Fruit fly (Drosophila melanogaster) whole organism, embryonic: ENCODE data around the gene COX7B.

Experiments
- Blimp-1 ChIP-seq: fragments of 200-800 bp; sonication (Bioruptor generic); optimal IDR thresholded peaks from 3 replicates; lab custom pipeline; 2018; ENCODE audit warnings: missing biosample characterization, missing genetic modification characterization, mild to moderate bottlenecking, moderate library complexity, missing genetic modification reagents
- BtbVII ChIP-seq: fragments of 200-800 bp; sonication (Bioruptor generic); optimal IDR thresholded peaks from 3 replicates; lab custom pipeline; 2017; ENCODE audit warnings: missing biosample characterization, mild to moderate bottlenecking, missing genetic modification characterization
- CG10366 ChIP-seq: fragments of 200-800 bp; sonication (Bioruptor generic); IDR thresholded peaks from 2 replicates; pipeline ENCODE4 v1.3.6; 2022; ENCODE audit warnings: missing biosample characterization, missing genetic modification characterization
- CG10543 ChIP-seq: fragments of 200-800 bp; sonication (Bioruptor generic); optimal IDR thresholded peaks from 3 replicates; lab custom pipeline; 2017; ENCODE audit warnings: missing biosample characterization, mild to moderate bottlenecking, missing genetic modification characterization, moderate library complexity
- CG11398 ChIP-seq: fragments of 200-800 bp; sonication (Bioruptor generic); optimal IDR thresholded peaks from 2 replicates; lab custom pipeline; 2016; ENCODE audit warnings: missing biosample characterization, missing genetic modification characterization
- CG12769 ChIP-seq: fragments of 200-800 bp; sonication (Bioruptor generic); optimal IDR thresholded peaks from 2 replicates; lab custom pipeline; 2019; ENCODE audit warnings: missing biosample characterization, mild to moderate bottlenecking, missing genetic modification characterization, moderate library complexity
- CG12942 ChIP-seq: fragments of 200-800 bp; sonication (Bioruptor generic); optimal IDR thresholded peaks from 3 replicates; lab custom pipeline; 2016; ENCODE audit warnings: missing biosample characterization, missing genetic modification characterization
- CG13894 ChIP-seq: fragments of 200-800 bp; sonication (Bioruptor generic); optimal IDR thresholded peaks from 3 replicates; lab custom pipeline; 2018; ENCODE audit warnings: missing biosample characterization, mild to moderate bottlenecking, missing genetic modification characterization, moderate library complexity
- CG16779 ChIP-seq: fragments of 200-800 bp; sonication (Bioruptor generic); IDR thresholded peaks from 2 replicates; pipeline ENCODE4 v1.3.6; 2022; ENCODE audit warnings: missing biosample characterization, missing genetic modification characterization
- CG2129 ChIP-seq: fragments of 200-800 bp; sonication (Bioruptor generic); IDR thresholded peaks from 2 replicates; pipeline ENCODE4 v1.3.6; 2022; ENCODE audit warnings: missing biosample characterization, missing genetic modification characterization; ENCODE audit not compliant: partially characterized antibody
- CG2712 ChIP-seq: fragments of 200-800 bp; optimal IDR thresholded peaks from 3 replicates; lab custom pipeline; 2019; ENCODE audit warnings: missing biosample characterization, mild to moderate bottlenecking, missing genetic modification characterization, moderate library complexity
- CG31441 ChIP-seq: fragments of 200-800 bp; sonication (Bioruptor generic); IDR thresholded peaks from 2 replicates; pipeline ENCODE4 v1.3.6; 2022; ENCODE audit warnings: missing biosample characterization, missing genetic modification characterization
- CG32532 ChIP-seq: fragments of 200-800 bp; sonication (Bioruptor generic); IDR thresholded peaks from 2 replicates; pipeline ENCODE4 v1.3.6; 2022; ENCODE audit warnings: missing biosample characterization, missing genetic modification characterization
- CG5953 ChIP-seq: fragments of 200-800 bp; sonication (Bioruptor generic); IDR thresholded peaks from 2 replicates; pipeline ENCODE4 v1.3.6; 2022; ENCODE audit warnings: missing biosample characterization, missing genetic modification characterization
- CG6683 ChIP-seq: fragments of 200-800 bp; sonication (Bioruptor generic); optimal IDR thresholded peaks from 2 replicates; lab custom pipeline; 2017; ENCODE audit warnings: missing biosample characterization, mild to moderate bottlenecking, missing genetic modification characterization, missing genetic modification reagents
- CG8290 ChIP-seq, 3 experiments: fragments of 200-800 bp; sonication (Bioruptor generic); optimal IDR thresholded peaks; 2 replicates each; lab custom pipeline; 2016 to 2019; ENCODE audit warnings: missing biosample characterization in 3 of 3, missing genetic modification characterization in 3 of 3, mild to moderate bottlenecking in 2 of 3, moderate library complexity in 1 of 3
- CG9609 ChIP-seq: fragments of 200-800 bp; sonication (Bioruptor generic); optimal IDR thresholded peaks from 3 replicates; lab custom pipeline; 2016; ENCODE audit warnings: missing biosample characterization, missing genetic modification characterization
- CG9817 ChIP-seq: fragments of 200-800 bp; sonication (Bioruptor generic); optimal IDR thresholded peaks from 2 replicates; lab custom pipeline; 2018; ENCODE audit warnings: missing biosample characterization, mild to moderate bottlenecking, missing genetic modification characterization, moderate library complexity
- Dip3 ChIP-seq: fragments of 200-800 bp; sonication (Bioruptor generic); optimal IDR thresholded peaks from 3 replicates; lab custom pipeline; 2016; ENCODE audit warnings: missing biosample characterization, missing genetic modification characterization
- Dp ChIP-seq: fragments of 200-800 bp; sonication (Bioruptor generic); optimal IDR thresholded peaks from 2 replicates; lab custom pipeline; 2018; ENCODE audit warnings: missing biosample characterization, mild to moderate bottlenecking, missing genetic modification characterization, moderate library complexity
- Eip74EF ChIP-seq, 2 experiments: fragments of 200-800 bp in 1 of 2; fragments of >200 bp in 1 of 2; sonication (Bioruptor generic) in 1 of 2; optimal IDR thresholded peaks; 2 replicates each; lab custom pipeline; 2017 to 2019; ENCODE audit warnings: missing biosample characterization in 2 of 2, missing genetic modification characterization in 2 of 2, mild to moderate bottlenecking in 1 of 2, moderate library complexity in 1 of 2
- Gsc ChIP-seq: fragments of 200-800 bp; sonication (Bioruptor generic); IDR thresholded peaks from 2 replicates; pipeline ENCODE4 v1.3.6; 2022; ENCODE audit warnings: missing biosample characterization, missing genetic modification characterization
- Gug ChIP-seq: fragments of 200-800 bp; sonication (Bioruptor generic); IDR thresholded peaks from 4 replicates; pipeline ENCODE4 v1.3.6; 2022; ENCODE audit warnings: missing biosample characterization, missing genetic modification characterization
- HLH4C ChIP-seq: fragments of 200-800 bp; sonication (Bioruptor generic); IDR thresholded peaks from 3 replicates; pipeline ENCODE4 v1.3.6; 2022; ENCODE audit warnings: missing biosample characterization, missing genetic modification characterization; ENCODE audit not compliant: partially characterized antibody
- Hr78 ChIP-seq, 2 experiments: fragments of 200-800 bp in 1 of 2; fragments of >200 bp in 1 of 2; sonication (Bioruptor generic) in 1 of 2; optimal IDR thresholded peaks; 2 replicates each; lab custom pipeline; 2017 to 2019; ENCODE audit warnings: missing biosample characterization in 2 of 2, missing genetic modification characterization in 2 of 2, mild to moderate bottlenecking in 1 of 2, moderate library complexity in 1 of 2
- Med ChIP-seq: fragments of 200-800 bp; sonication (Bioruptor generic); peaks from one replicate; lab custom pipeline; 2016; ENCODE audit warnings: missing biosample characterization, missing genetic modification characterization, mild to moderate bottlenecking, inconsistent platforms, moderate library complexity
- Oaz ChIP-seq: fragments of 200-800 bp; sonication (Bioruptor generic); IDR thresholded peaks from 2 replicates; pipeline ENCODE4 v1.3.6; 2022; ENCODE audit warnings: missing biosample characterization, missing genetic modification characterization
- Pdp1 ChIP-seq, 2 experiments: fragments of 200-800 bp; sonication (Bioruptor generic); optimal IDR thresholded peaks; 3 replicates each; lab custom pipeline; 2016; ENCODE audit warnings: missing biosample characterization in 2 of 2, missing genetic modification characterization in 2 of 2, mild to moderate bottlenecking in 1 of 2, moderate library complexity in 1 of 2
- Rfx ChIP-seq: fragments of 200-800 bp; sonication (Bioruptor generic); IDR thresholded peaks from 2 replicates; pipeline ENCODE4 v1.3.6; 2022; ENCODE audit warnings: missing biosample characterization, missing genetic modification characterization
- Stat92E ChIP-seq, 3 experiments: fragments of >200 bp in 2 of 3; fragments of 200-800 bp in 1 of 3; sonication (Bioruptor generic) in 1 of 3; optimal IDR thresholded peaks; 2 replicates each; lab custom pipeline; 2017 to 2019; ENCODE audit warnings: missing biosample characterization in 3 of 3, missing genetic modification characterization in 3 of 3, mild to moderate bottlenecking in 1 of 3, moderate library complexity in 1 of 3
- abd-A ChIP-seq: fragments of 200-800 bp; sonication (Bioruptor generic); optimal IDR thresholded peaks from 3 replicates; lab custom pipeline; 2019; ENCODE audit warnings: missing biosample characterization, mild to moderate bottlenecking, missing genetic modification characterization, moderate library complexity
- cas ChIP-seq: fragments of 200-800 bp; sonication (Bioruptor generic); IDR thresholded peaks from 2 replicates; pipeline ENCODE4 v1.3.6; 2022; ENCODE audit warnings: missing biosample characterization, missing genetic modification characterization
- chinmo ChIP-seq: fragments of 200-800 bp; sonication (Bioruptor generic); IDR thresholded peaks from 4 replicates; pipeline ENCODE4 v1.3.6; 2022; ENCODE audit warnings: missing biosample characterization, missing genetic modification characterization; ENCODE audit not compliant: partially characterized antibody
- crol ChIP-seq: fragments of 200-800 bp; sonication (Bioruptor generic); IDR thresholded peaks from 2 replicates; pipeline ENCODE4 v1.3.6; 2022; ENCODE audit warnings: missing biosample characterization, missing genetic modification characterization
- dimm ChIP-seq: fragments of 200-800 bp; sonication (Bioruptor generic); IDR thresholded peaks from 2 replicates; pipeline ENCODE4 v1.3.6; 2022; ENCODE audit warnings: missing biosample characterization, missing genetic modification characterization
- ftz-f1 ChIP-seq: fragments of 200-800 bp; sonication (Bioruptor generic); optimal IDR thresholded peaks from 2 replicates; lab custom pipeline; 2016; ENCODE audit warnings: missing biosample characterization, missing genetic modification characterization
- grn ChIP-seq: fragments of 200-800 bp; sonication (Bioruptor generic); optimal IDR thresholded peaks from 3 replicates; lab custom pipeline; 2017; ENCODE audit warnings: missing biosample characterization, missing genetic modification characterization
- kay ChIP-seq: fragments of 200-800 bp; sonication (Bioruptor generic); optimal IDR thresholded peaks from 2 replicates; lab custom pipeline; 2016; ENCODE audit warnings: missing biosample characterization, missing genetic modification characterization
- kni ChIP-seq: fragments of 200-800 bp; sonication (Bioruptor generic); optimal IDR thresholded peaks from 3 replicates; lab custom pipeline; 2017; ENCODE audit warnings: mild to moderate bottlenecking, missing biosample characterization, missing genetic modification reagents, missing genetic modification characterization
- lilli ChIP-seq: fragments of 200-800 bp; sonication (Bioruptor generic); optimal IDR thresholded peaks from 3 replicates; lab custom pipeline; 2016; ENCODE audit warnings: missing biosample characterization, missing genetic modification characterization
- mirr ChIP-seq: fragments of 200-800 bp; sonication (Bioruptor generic); optimal IDR thresholded peaks from 3 replicates; lab custom pipeline; 2018; ENCODE audit warnings: missing biosample characterization, mild to moderate bottlenecking, missing genetic modification characterization
- phol ChIP-seq: fragments of 200-800 bp; sonication (Bioruptor generic); optimal IDR thresholded peaks from 3 replicates; lab custom pipeline; 2018; ENCODE audit warnings: missing biosample characterization, mild to moderate bottlenecking, missing genetic modification characterization, moderate library complexity
- rib ChIP-seq: fragments of 200-800 bp; sonication (Bioruptor generic); IDR thresholded peaks from 2 replicates; pipeline ENCODE4 v1.3.6; 2022; ENCODE audit warnings: missing biosample characterization, missing genetic modification characterization
- sug ChIP-seq: fragments of 200-800 bp; optimal IDR thresholded peaks from 2 replicates; lab custom pipeline; 2019; ENCODE audit warnings: missing biosample characterization, mild to moderate bottlenecking, missing genetic modification characterization, moderate library complexity
- unc-4 ChIP-seq: fragments of 200-800 bp; sonication (Bioruptor generic); IDR thresholded peaks from 2 replicates; pipeline ENCODE4 v1.3.6; 2022; ENCODE audit warnings: missing biosample characterization, missing genetic modification characterization; ENCODE audit not compliant: partially characterized antibody
- vvl ChIP-seq: fragments of 200-800 bp; sonication (Bioruptor generic); IDR thresholded peaks from 2 replicates; pipeline ENCODE4 v1.3.6; 2022; ENCODE audit warnings: missing biosample characterization, missing genetic modification characterization
- z ChIP-seq: fragments of 200-800 bp; sonication (Bioruptor generic); IDR thresholded peaks from 3 replicates; pipeline ENCODE4 v1.3.6; 2022; ENCODE audit warnings: missing biosample characterization, missing genetic modification characterization

Gene COX7B

dm6 chr3L:17428779-17429178, 3.5 kb downstream of the COX7B start, which contains the start of gene Gorab (continued):
- peak; percentile 96 for TF ChIP-seq CG10366 (GFP tag; lab: Robert Waterston, UW)
- no peak for TF ChIP-seq z (GFP tag; lab: Robert Waterston, UW)
- TF ChIP-seq Gsc (GFP tag; lab: Robert Waterston, UW): peak; percentile 89
- TF ChIP-seq Stat92E (GFP tag; optimal IDR thresholded peaks at IDR 0.05; lab: Kevin White, UChicago): peak in 1 of 3 experiments; percentile 52
- peak; percentile 48; the same call in 1 of the 2 replicates for TF ChIP-seq unc-4 (GFP tag; lab: Robert Waterston, UW)
- TF ChIP-seq CG12942: peak; percentile 90
- peak; percentile 91 for TF ChIP-seq cas (GFP tag; lab: Robert Waterston, UW)
- peak; percentile 92 for TF ChIP-seq Gug (GFP tag; lab: Robert Waterston, UW)
- TF ChIP-seq Dp (GFP tag; lab: Kevin White, UChicago): peak; percentile 75
- no peak for TF ChIP-seq CG2129 (GFP tag; lab: Robert Waterston, UW)

- no peak for TF ChIP-seq dimm (GFP tag; lab: Robert Waterston, UW)
- TF ChIP-seq CG32532: 0 out of 2 replicates have a peak, but pooled peaks have one; percentile 10
- no peak for TF ChIP-seq CG6683 (GFP tag; lab: Kevin White, UChicago)
- no peak for TF ChIP-seq sug
- TF ChIP-seq Oaz: no peak
- peak; percentile 5; the same call in 1 of the 2 replicates for TF ChIP-seq Rfx (GFP tag; lab: Robert Waterston, UW)
- 0 out of 3 replicates have a peak, but pooled peaks have one; percentile 29 for TF ChIP-seq HLH4C (GFP tag; lab: Robert Waterston, UW)
- peak in 1 of 2 experiments; percentile 75 for TF ChIP-seq Hr78 (GFP tag; optimal IDR thresholded peaks at IDR 0.05; lab: Kevin White, UChicago)
- peak; percentile 46 for TF ChIP-seq kay (GFP tag; lab: Kevin White, UChicago)
- TF ChIP-seq Dip3 (GFP tag; lab: Kevin White, UChicago): no peak
- TF ChIP-seq vvl (GFP tag; lab: Robert Waterston, UW): peak; percentile 13; the same call in 1 of the 2 replicates
- no peak for TF ChIP-seq CG31441 (GFP tag; lab: Robert Waterston, UW)
- no peak for TF ChIP-seq phol
- peak; percentile 81 for TF ChIP-seq CG10543 (GFP tag; lab: Kevin White, UChicago)
- TF ChIP-seq ftz-f1 (GFP tag; lab: Kevin White, UChicago): peak; percentile 21
- TF ChIP-seq abd-A (tag; lab: Kevin White, UChicago): peak; percentile 39
- TF ChIP-seq CG13894 (tag; lab: Kevin White, UChicago): peak; percentile 73
- peak; percentile 15 for TF ChIP-seq kni
- peak; percentile 48 for TF ChIP-seq Med (GFP tag; lab: Kevin White, UChicago)
- TF ChIP-seq lilli (GFP tag; lab: Kevin White, UChicago): no peak
- TF ChIP-seq grn (GFP tag; lab: Kevin White, UChicago): peak; percentile 67
- TF ChIP-seq Eip74EF (GFP tag; optimal IDR thresholded peaks at IDR 0.05; lab: Kevin White, UChicago): peak in 1 of 2 experiments; percentile 43
- TF ChIP-seq CG9609 (GFP tag; lab: Kevin White, UChicago): no peak
- peak; percentile 67 for TF ChIP-seq mirr
- peak; percentile 43; the same call in 1 of the 2 replicates for TF ChIP-seq rib
- 0 out of 2 replicates have a peak, but pooled peaks have one; percentile 9 for TF ChIP-seq CG16779 (GFP tag; lab: Robert Waterston, UW)
- TF ChIP-seq CG8290 (GFP tag; optimal IDR thresholded peaks at IDR 0.05; lab: Kevin White, UChicago): no peak
- TF ChIP-seq CG8290 (tag; optimal IDR thresholded peaks at IDR 0.05; lab: Kevin White, UChicago): peak in 1 of 2 experiments; percentile 70
- peak; percentile 87; the same call in 3 of the 4 replicates for TF ChIP-seq chinmo (GFP tag; lab: Robert Waterston, UW)
- 0 out of 2 replicates have a peak, but pooled peaks have one; percentile 22 for TF ChIP-seq CG5953 (GFP tag; lab: Robert Waterston, UW)
- peak in 1 of 2 experiments; percentile 4 for TF ChIP-seq Pdp1 (GFP tag; optimal IDR thresholded peaks at IDR 0.05; lab: Kevin White, UChicago)
- no peak for TF ChIP-seq CG2712
- TF ChIP-seq crol (GFP tag; lab: Robert Waterston, UW): peak; percentile 81
- TF ChIP-seq CG12769 (tag; lab: Kevin White, UChicago): peak; percentile 95
- no peak for TF ChIP-seq CG11398 (GFP tag; lab: Kevin White, UChicago)
- peak; percentile 18 for TF ChIP-seq Blimp-1 (GFP tag; lab: Kevin White, UChicago)
- TF ChIP-seq BtbVII (GFP tag; lab: Kevin White, UChicago): peak; percentile 8
- TF ChIP-seq CG9817 (tag; lab: Kevin White, UChicago): no peak
Measured at dm6 chr3L:17430390-17430789, 5.1 kb downstream of the COX7B start.
